Worm (Caenorhabditis elegans): ENCODE measurements around the gene F35H10.3.

The F35H10.3 gene

ce11 chrIV:8333954-8333987 is 8.0 kb downstream of the F35H10.3 start, which contains the start of gene his-31:
TSS of gene his-31 (minus strand) at chrIV:8333983.
- TF ChIP-seq ref-2 (tag; optimal IDR thresholded peaks at IDR 0.05) (no peak), K09A11.1 (tag; optimal IDR thresholded peaks at IDR 0.05; ENCODE audit: insufficient read depth) (no peak), ceh-2 (tag; optimal IDR thresholded peaks at IDR 0.05) (no peak), nhr-11 (tag; optimal IDR thresholded peaks at IDR 0.05) (no peak), hlh-8 (tag; optimal IDR thresholded peaks at IDR 0.05) (no peak)

ce11 chrIV:8333988-8334863 is 8.5 kb downstream of the F35H10.3 start, which contains the start of gene his-32:
TSS of gene his-32 (plus strand) at chrIV:8334305.
- TF ChIP-seq tbx-2 (tag; optimal IDR thresholded peaks at IDR 0.05) (peak; percentile 81), nfya-1 (tag; optimal IDR thresholded peaks at IDR 0.05) (peak; percentile 75), che-1 (tag; optimal IDR thresholded peaks at IDR 0.05) (no peak), ceh-22 (tag; optimal IDR thresholded peaks at IDR 0.05) (no peak), ceh-9 (tag; optimal IDR thresholded peaks at IDR 0.05) (no peak), ceh-2 (tag; optimal IDR thresholded peaks at IDR 0.05) (peak; percentile 52), lin-11 (tag; optimal IDR thresholded peaks at IDR 0.05) (no peak), ceh-45 (GFP tag; IDR thresholded peaks at IDR 0.05) (no peak), elt-4 (tag; optimal IDR thresholded peaks at IDR 0.05) (no peak), mec-3 (tag; optimal IDR thresholded peaks at IDR 0.05; ENCODE audit: borderline replicate concordance) (no peak), ceh-18 (tag; optimal IDR thresholded peaks at IDR 0.05) (no peak), hlh-13 (GFP tag; optimal IDR thresholded peaks at IDR 0.05) (no peak), ceh-6 (GFP tag; optimal IDR thresholded peaks at IDR 0.05) (no peak), elt-2 (tag; optimal IDR thresholded peaks at IDR 0.05) (peak; percentile 43), rnt-1 (tag; optimal IDR thresholded peaks at IDR 0.05) (peak; percentile 34), pqm-1 (tag; optimal IDR thresholded peaks at IDR 0.05) (no peak), lim-6 (tag; optimal IDR thresholded peaks at IDR 0.05) (no peak), unc-86 (tag; optimal IDR thresholded peaks at IDR 0.05) (no peak), hlh-15 (tag; optimal IDR thresholded peaks at IDR 0.05) (no peak), sox-4 (tag; optimal IDR thresholded peaks at IDR 0.05) (no peak), tbx-7 (tag; optimal IDR thresholded peaks at IDR 0.05) (peak; percentile 79), npax-4 (tag; optimal IDR thresholded peaks at IDR 0.05) (no peak), ceh-48 (tag; optimal IDR thresholded peaks at IDR 0.05) (no peak), pax-1 (tag; optimal IDR thresholded peaks at IDR 0.05) (peak; percentile 85), unc-3 (GFP tag; conservative IDR thresholded peaks at IDR 0.05) (no peak), unc-3 (tag; optimal IDR thresholded peaks at IDR 0.05) (no peak), F13H6.1 (tag; optimal IDR thresholded peaks at IDR 0.05) (no peak), C38D4.7 (GFP tag; optimal IDR thresholded peaks at IDR 0.05) (no peak), K09A11.1 (tag; optimal IDR thresholded peaks at IDR 0.05; ENCODE audit: insufficient read depth) (no peak), ceh-30 (tag; optimal IDR thresholded peaks at IDR 0.05) (no peak), ceh-31 (tag; optimal IDR thresholded peaks at IDR 0.05) (peak; percentile 86), eyg-1 (tag; optimal IDR thresholded peaks at IDR 0.05) (no peak), sdc-2 (tag; optimal IDR thresholded peaks at IDR 0.05) (peak; percentile 56), pha-2 (tag; optimal IDR thresholded peaks at IDR 0.05) (peak; percentile 35), ceh-14 (tag; optimal IDR thresholded peaks at IDR 0.05) (no peak), ets-4 (tag; optimal IDR thresholded peaks at IDR 0.05) (no peak), fax-1 (tag; optimal IDR thresholded peaks at IDR 0.05) (no peak), gmeb-2 (tag; optimal IDR thresholded peaks at IDR 0.05) (peak; percentile 3), ceh-34 (tag; optimal IDR thresholded peaks at IDR 0.05) (peak; percentile 85), pag-3 (tag; optimal IDR thresholded peaks at IDR 0.05; ENCODE audit: borderline replicate concordance) (no peak), hlh-8 (tag; optimal IDR thresholded peaks at IDR 0.05) (no peak), zip-5 (tag; optimal IDR thresholded peaks at IDR 0.05) (no peak), C08G9.2 (tag; optimal IDR thresholded peaks at IDR 0.05) (peak; percentile 24), nhr-232 (tag; optimal IDR thresholded peaks at IDR 0.05) (no peak), hlh-6 (tag; optimal IDR thresholded peaks at IDR 0.05) (no peak), pha-4 (tag; optimal IDR thresholded peaks at IDR 0.05) (no peak), madf-2 (tag; optimal IDR thresholded peaks at IDR 0.05) (no peak), T23F11.4 (GFP tag; optimal IDR thresholded peaks at IDR 0.05) (no peak), pat-9 (tag; optimal IDR thresholded peaks at IDR 0.05) (peak; percentile 41)

Data from whole organism, late embryonic.